Worm (Caenorhabditis elegans): ENCODE results near the gene col-118.

The col-118 gene

DNA sequence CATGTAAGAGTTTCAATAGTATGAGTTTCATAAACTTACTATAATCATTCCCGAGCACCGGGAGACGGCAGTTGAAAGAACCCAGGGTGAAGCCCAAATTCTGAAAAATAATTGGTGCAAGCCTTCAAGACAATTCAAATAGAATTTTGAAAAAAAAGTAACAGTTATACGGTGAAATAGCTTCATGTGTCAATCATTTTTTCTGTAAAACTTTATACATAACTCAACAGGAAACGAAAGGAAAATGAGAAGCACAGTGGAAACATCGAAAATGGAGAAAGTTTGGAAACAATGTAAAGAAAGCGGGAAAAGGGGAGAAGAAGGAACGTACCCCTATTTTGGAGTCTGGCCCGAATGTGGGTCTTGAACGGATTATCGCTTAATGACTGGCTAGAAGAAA lies 24.9 kb downstream of the col-118 start, which contains the start of gene C09G9.3:
Gene C09G9.3 (minus strand): TSS at position 101 of the 400 bp plus-strand sequence.
- TF ChIP-seq cog-1 (tag; optimal IDR thresholded peaks at IDR 0.05) (no peak), tab-1 (GFP tag; IDR thresholded peaks at IDR 0.05) (no peak), ztf-23 (GFP tag; IDR thresholded peaks at IDR 0.05) (no peak), med-1 (GFP tag; optimal IDR thresholded peaks at IDR 0.05; ENCODE audit: insufficient read depth) (no peak), klf-2 (GFP tag; conservative IDR thresholded peaks at IDR 0.05) (no peak), ref-1 (GFP tag; conservative IDR thresholded peaks at IDR 0.05) (no peak), flt-1 (GFP tag; IDR thresholded peaks at IDR 0.05) (no peak), ztf-29 (GFP tag; IDR thresholded peaks at IDR 0.05) (no peak)

- no peak for TF ChIP-seq ztf-29 (GFP tag; IDR thresholded peaks at IDR 0.05)
- TF ChIP-seq klf-2 (GFP tag; conservative IDR thresholded peaks at IDR 0.05), result no peak
- TF ChIP-seq T22C8.4 (GFP tag; IDR thresholded peaks at IDR 0.05), result no peak
- TF ChIP-seq ztf-23 (GFP tag; IDR thresholded peaks at IDR 0.05), result no peak
- TF ChIP-seq cog-1 (tag; optimal IDR thresholded peaks at IDR 0.05), result no peak
- no peak for TF ChIP-seq tab-1 (GFP tag; IDR thresholded peaks at IDR 0.05)
- no peak for TF ChIP-seq flt-1 (GFP tag; IDR thresholded peaks at IDR 0.05)
- TF ChIP-seq ref-1 (GFP tag; conservative IDR thresholded peaks at IDR 0.05), result no peak
- no peak for TF ChIP-seq med-1 (GFP tag; optimal IDR thresholded peaks at IDR 0.05; ENCODE audit: insufficient read depth)
Measured at ce11 chrIV:8873847-8874246, 25.8 kb downstream of the col-118 start, which contains the start of gene hdl-2. Gene hdl-2 (plus strand): TSS chrIV:8874147.

DNA sequence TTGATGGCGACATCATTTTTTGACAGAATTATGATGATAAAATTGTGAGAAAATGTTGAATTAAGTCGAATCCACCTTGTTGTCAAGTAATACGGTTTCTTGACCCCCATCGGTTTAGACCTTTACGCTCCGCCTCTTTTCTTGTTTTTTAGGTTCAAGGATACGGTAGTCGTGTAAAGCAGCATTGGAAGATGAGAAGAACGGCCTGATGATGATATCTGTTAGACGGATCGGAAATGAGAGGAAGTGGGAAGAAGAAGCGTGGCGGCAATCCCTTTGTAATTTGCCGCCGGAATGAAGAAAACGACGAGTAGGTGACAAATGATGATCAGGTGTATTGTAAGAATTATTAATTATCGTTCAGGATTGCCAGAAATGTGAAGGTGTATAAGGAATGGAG lies 31.8 kb downstream of the col-118 start, which contains the start of gene npax-4:
Gene npax-4 (minus strand): TSS at position 101 of the 400 bp plus-strand sequence.
- no peak for TF ChIP-seq klf-2 (GFP tag; conservative IDR thresholded peaks at IDR 0.05)
- no peak for TF ChIP-seq ztf-29 (GFP tag; IDR thresholded peaks at IDR 0.05)
- no peak for TF ChIP-seq med-1 (GFP tag; optimal IDR thresholded peaks at IDR 0.05; ENCODE audit: insufficient read depth)
- TF ChIP-seq ref-1 (GFP tag; conservative IDR thresholded peaks at IDR 0.05), result no peak
- TF ChIP-seq ztf-23 (GFP tag; IDR thresholded peaks at IDR 0.05), result no peak
- TF ChIP-seq T22C8.4 (GFP tag; IDR thresholded peaks at IDR 0.05), result no peak
- TF ChIP-seq flt-1 (GFP tag; IDR thresholded peaks at IDR 0.05), result no peak
- no peak for TF ChIP-seq tab-1 (GFP tag; IDR thresholded peaks at IDR 0.05)
- TF ChIP-seq cog-1 (tag; optimal IDR thresholded peaks at IDR 0.05), result no peak

ce11 chrIV:8881181-8881580 lies 33.2 kb downstream of the col-118 start, which contains the start of gene C09G9.8:
Gene C09G9.8 (plus strand): TSS chrIV:8881481.
- TF ChIP-seq klf-2 (GFP tag; conservative IDR thresholded peaks at IDR 0.05) (no peak), T22C8.4 (GFP tag; IDR thresholded peaks at IDR 0.05) (no peak), ref-1 (GFP tag; conservative IDR thresholded peaks at IDR 0.05) (no peak), flt-1 (GFP tag; IDR thresholded peaks at IDR 0.05) (no peak), cog-1 (tag; optimal IDR thresholded peaks at IDR 0.05) (no peak), med-1 (GFP tag; optimal IDR thresholded peaks at IDR 0.05; ENCODE audit: insufficient read depth) (no peak)

DNA sequence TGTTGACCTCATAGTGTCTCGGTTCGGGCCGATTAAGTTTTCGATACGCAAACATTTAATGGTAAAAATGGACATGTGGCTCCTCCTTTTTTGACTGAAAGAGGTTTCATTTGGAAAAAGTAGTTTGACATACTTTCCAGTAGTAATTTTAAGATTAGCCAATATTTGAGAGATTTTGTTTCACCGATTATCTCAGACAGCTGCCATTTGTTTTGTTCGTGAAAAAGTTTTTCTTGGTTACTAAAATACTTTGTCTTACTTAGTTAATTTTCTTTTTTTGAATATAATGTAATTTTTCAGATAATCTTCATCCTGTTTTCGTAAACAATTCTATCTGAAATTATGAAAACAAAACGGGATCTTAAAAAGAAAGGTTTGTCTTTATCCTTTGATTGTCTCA lies 38.2 kb downstream of the col-118 start, which contains the start of gene C09G9.5:
Gene C09G9.5 (plus strand): TSS at position 301 of the 400 bp plus-strand sequence.
- TF ChIP-seq flt-1 (GFP tag; IDR thresholded peaks at IDR 0.05) (no peak), med-1 (GFP tag; optimal IDR thresholded peaks at IDR 0.05; ENCODE audit: insufficient read depth) (no peak), ztf-29 (GFP tag; IDR thresholded peaks at IDR 0.05) (no peak)

DNA sequence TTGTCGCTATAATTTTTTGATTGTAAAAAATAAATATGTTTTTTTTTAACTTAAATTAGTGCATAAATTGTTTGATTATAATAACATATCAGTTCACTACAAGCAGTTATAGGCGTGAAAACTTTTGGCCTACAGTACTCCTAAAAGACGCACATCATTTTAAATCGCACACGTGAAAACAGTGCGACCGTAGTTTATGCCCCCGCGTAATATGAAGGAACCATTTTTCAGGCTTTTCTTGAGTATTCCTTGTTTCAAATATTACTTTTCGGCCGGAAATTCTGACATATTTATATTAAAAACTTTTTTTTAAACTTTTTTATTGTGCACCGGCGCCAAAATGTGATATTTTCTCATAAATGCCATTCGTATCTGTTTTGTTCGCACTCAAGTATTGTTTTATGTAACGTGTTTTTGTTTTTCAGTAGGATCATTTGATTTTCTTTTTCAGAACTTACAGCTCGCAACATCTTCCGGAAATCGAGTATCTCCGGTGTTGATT lies 40.6 kb downstream of the col-118 start, which contains the start of gene oma-1:
Gene oma-1 (plus strand): TSS at position 452 of the 502 bp plus-strand sequence.
- TF ChIP-seq ref-1 (GFP tag; conservative IDR thresholded peaks at IDR 0.05) (no peak), flt-1 (GFP tag; IDR thresholded peaks at IDR 0.05) (no peak), ztf-23 (GFP tag; IDR thresholded peaks at IDR 0.05) (no peak), med-1 (GFP tag; optimal IDR thresholded peaks at IDR 0.05; ENCODE audit: insufficient read depth) (no peak), ztf-29 (GFP tag; IDR thresholded peaks at IDR 0.05) (no peak), tab-1 (GFP tag; IDR thresholded peaks at IDR 0.05) (no peak), T22C8.4 (GFP tag; IDR thresholded peaks at IDR 0.05) (no peak), cog-1 (tag; optimal IDR thresholded peaks at IDR 0.05) (no peak), klf-2 (GFP tag; conservative IDR thresholded peaks at IDR 0.05) (no peak)

DNA sequence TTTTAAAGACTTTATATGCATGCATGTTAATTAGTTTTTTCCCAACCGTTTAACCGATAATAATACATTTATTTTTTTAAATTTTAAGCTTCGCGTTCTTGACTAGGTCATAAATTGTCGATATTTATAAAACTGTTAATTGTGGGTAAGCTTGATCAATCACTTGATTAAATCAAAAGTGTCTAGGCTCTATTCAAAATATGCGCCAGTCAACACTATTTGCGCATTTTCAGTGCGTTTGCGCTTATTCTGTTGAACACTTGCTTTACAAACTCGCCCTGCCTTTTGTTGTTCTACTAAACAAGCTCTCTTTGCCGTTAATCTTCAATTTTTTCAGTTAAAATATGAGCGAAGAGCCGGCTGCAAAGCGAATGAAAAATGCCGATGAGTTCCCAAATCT lies 43.1 kb downstream of the col-118 start, which contains the start of gene spr-2:
Gene spr-2 (plus strand): TSS at position 332 of the 400 bp plus-strand sequence.
- peak; percentile 36; the same call in 1 of the 2 replicates for TF ChIP-seq ztf-29 (GFP tag; IDR thresholded peaks at IDR 0.05)
- TF ChIP-seq ref-1 (GFP tag; conservative IDR thresholded peaks at IDR 0.05), result no peak

- TF ChIP-seq flt-1 (GFP tag; IDR thresholded peaks at IDR 0.05) (no peak), ztf-29 (GFP tag; IDR thresholded peaks at IDR 0.05) (no peak), ref-1 (GFP tag; conservative IDR thresholded peaks at IDR 0.05) (no peak), ztf-23 (GFP tag; IDR thresholded peaks at IDR 0.05) (no peak), tab-1 (GFP tag; IDR thresholded peaks at IDR 0.05) (no peak), T22C8.4 (GFP tag; IDR thresholded peaks at IDR 0.05) (no peak), cog-1 (tag; optimal IDR thresholded peaks at IDR 0.05) (no peak), klf-2 (GFP tag; conservative IDR thresholded peaks at IDR 0.05) (no peak), med-1 (GFP tag; optimal IDR thresholded peaks at IDR 0.05; ENCODE audit: insufficient read depth) (no peak)
Measured at ce11 chrIV:8892558-8892957, 44.5 kb downstream of the col-118 start, which contains the start of gene C27B7.2. Gene C27B7.2 (plus strand): TSS chrIV:8892858.

DNA sequence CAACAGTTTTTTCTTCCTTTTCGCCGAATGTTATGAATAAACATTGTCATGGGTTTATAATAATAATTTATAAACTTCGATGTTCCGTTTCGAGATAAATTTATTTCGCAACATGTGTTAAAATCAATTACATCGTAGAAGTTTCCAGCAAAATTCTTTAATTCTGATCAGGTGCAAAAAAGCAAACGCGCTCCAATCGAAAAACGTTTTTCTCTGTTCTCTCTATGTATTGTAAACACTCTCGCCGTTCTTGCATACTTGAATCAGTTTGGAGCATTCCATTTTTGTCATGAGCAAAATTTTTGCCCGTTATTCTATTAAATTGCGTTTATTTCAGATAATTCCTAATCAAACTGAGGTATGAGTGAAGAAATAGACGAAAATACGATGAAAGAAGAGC lies 45.7 kb downstream of the col-118 start, which contains the start of gene rad-54.L2:
Gene rad-54.L2 (plus strand): TSS at position 332 of the 400 bp plus-strand sequence.
- no peak for TF ChIP-seq ztf-29 (GFP tag; IDR thresholded peaks at IDR 0.05)
